Worm (Caenorhabditis elegans) whole organism, L3 larva: ENCODE results near the gene K08E5.5.

Source experiments
- ama-1 ChIP-seq: fragments of 150-350 bp; optimal IDR thresholded peaks from 2 replicates; lab custom pipeline; 2018
- elt-2 ChIP-seq: sonication (generic microtip); optimal IDR thresholded peaks from 2 replicates; lab custom pipeline; 2016; ENCODE audit warnings: missing genetic modification reagents, mild to moderate bottlenecking, missing genetic modification characterization, missing compliant biosample characterization
- lin-15B ChIP-seq: fragments of 150-350 bp; optimal IDR thresholded peaks from 2 replicates; lab custom pipeline; 2014; ENCODE audit warnings: missing biosample characterization, missing genetic modification characterization
- lin-39 ChIP-seq: fragments of 150-350 bp; optimal IDR thresholded peaks from 2 replicates; lab custom pipeline; 2018; ENCODE audit warnings: missing biosample characterization, missing genetic modification reagents, missing genetic modification characterization
- mdl-1 ChIP-seq: fragments of 150-350 bp; optimal IDR thresholded peaks from 2 replicates; lab custom pipeline; 2014; ENCODE audit warnings: missing biosample characterization, missing genetic modification characterization
- nhr-11 ChIP-seq: fragments of 150-350 bp; optimal IDR thresholded peaks from 2 replicates; lab custom pipeline; 2014; ENCODE audit warnings: missing biosample characterization, missing genetic modification characterization
- nhr-25 ChIP-seq: sonication (generic microtip); optimal IDR thresholded peaks from 2 replicates; lab custom pipeline; 2017; ENCODE audit warnings: missing biosample characterization, missing genetic modification characterization
- nhr-77 ChIP-seq: fragments of 150-350 bp; optimal IDR thresholded peaks from 2 replicates; lab custom pipeline; 2014; ENCODE audit warnings: missing biosample characterization, missing genetic modification characterization
- pqm-1 ChIP-seq: fragments of 150-350 bp; optimal IDR thresholded peaks from 2 replicates; lab custom pipeline; 2017; ENCODE audit warnings: missing biosample characterization, missing genetic modification characterization, inconsistent platforms
- skn-1 ChIP-seq: fragments of 150-350 bp; optimal IDR thresholded peaks from 2 replicates; lab custom pipeline; 2014; ENCODE audit warnings: missing biosample characterization, missing genetic modification characterization
- snpc-4 ChIP-seq: fragments of 150-350 bp; optimal IDR thresholded peaks from 2 replicates; lab custom pipeline; 2014; ENCODE audit warnings: missing biosample characterization, missing genetic modification characterization
- unc-39 ChIP-seq: sonication (generic microtip); optimal IDR thresholded peaks from 4 replicates; lab custom pipeline; 2017; ENCODE audit warnings: missing biosample characterization, missing genetic modification characterization
- unc-62 ChIP-seq: fragments of 150-350 bp; sonication (generic microtip); optimal IDR thresholded peaks from 4 replicates; lab custom pipeline; 2014; ENCODE audit warnings: missing biosample characterization, missing genetic modification reagents, missing genetic modification characterization
- zag-1 ChIP-seq: fragments of 150-350 bp; optimal IDR thresholded peaks from 2 replicates; lab custom pipeline; 2014; ENCODE audit warnings: missing biosample characterization, missing genetic modification characterization

- TF ChIP-seq nhr-25 (tag; lab: Kevin White, UChicago) = no peak
- no peak for TF ChIP-seq nhr-11
- TF ChIP-seq snpc-4 (tag; lab: Kevin White, UChicago) = no peak
- no peak for TF ChIP-seq pqm-1 (tag; lab: Kevin White, UChicago)
- no peak for TF ChIP-seq lin-39 (tag; lab: Kevin White, UChicago)
- TF ChIP-seq ama-1 = no peak
- no peak for TF ChIP-seq elt-2 (tag; lab: Kevin White, UChicago)
- no peak for TF ChIP-seq zag-1 (tag; lab: Kevin White, UChicago)
- TF ChIP-seq unc-39 = no peak
- TF ChIP-seq unc-62 (GFP tag; lab: Kevin White, UChicago) = no peak
- no peak for TF ChIP-seq skn-1 (tag; lab: Kevin White, UChicago)
- no peak for TF ChIP-seq lin-15B (tag; lab: Kevin White, UChicago)
- no peak for TF ChIP-seq nhr-77 (tag; lab: Kevin White, UChicago)
- TF ChIP-seq mdl-1 (tag; lab: Kevin White, UChicago) = no peak
Observed at ce11 chrIII:10160385-10160784, at the start of gene K08E5.5, which contains the start of gene mua-3.
